Fruit fly (Drosophila melanogaster) whole organism, embryonic: ENCODE measurements around the gene CG11384.

Experiments
- B-H1 ChIP-seq: fragments of 200-800 bp; sonication (Bioruptor generic); IDR thresholded peaks from 3 replicates; pipeline ENCODE4 v1.3.6; 2022; ENCODE audit warnings: missing biosample characterization, missing genetic modification characterization
- C15 ChIP-seq: fragments of 200-800 bp; sonication (Bioruptor generic); IDR thresholded peaks from 3 replicates; pipeline ENCODE4 v1.3.6; 2022; ENCODE audit warnings: missing biosample characterization, missing genetic modification characterization
- CG14441 ChIP-seq: fragments of 200-800 bp; sonication (Bioruptor generic); IDR thresholded peaks from 2 replicates; pipeline ENCODE4 v1.3.6; 2022; ENCODE audit warnings: missing biosample characterization, missing genetic modification characterization
- CG15479 ChIP-seq: fragments of 200-800 bp; sonication (Bioruptor generic); optimal IDR thresholded peaks from 3 replicates; lab custom pipeline; 2019; ENCODE audit warnings: missing biosample characterization, mild to moderate bottlenecking, missing genetic modification characterization, moderate library complexity
- CG15514 ChIP-seq: fragments of 200-800 bp; sonication (Bioruptor generic); optimal IDR thresholded peaks from 3 replicates; lab custom pipeline; 2017; ENCODE audit warnings: missing biosample characterization, missing genetic modification characterization, mild to moderate bottlenecking, moderate library complexity, missing genetic modification reagents
- CG16863 ChIP-seq: fragments of 200-800 bp; sonication (Bioruptor generic); optimal IDR thresholded peaks from 3 replicates; lab custom pipeline; 2016; ENCODE audit warnings: missing biosample characterization, missing genetic modification characterization
- CG17361 ChIP-seq: fragments of 200-800 bp; sonication (Bioruptor generic); IDR thresholded peaks from 3 replicates; pipeline ENCODE4 v1.3.6; 2022; ENCODE audit warnings: missing biosample characterization, missing genetic modification characterization
- CG18476 ChIP-seq: fragments of 200-800 bp; sonication (Bioruptor generic); optimal IDR thresholded peaks from 2 replicates; lab custom pipeline; 2016; ENCODE audit warnings: missing biosample characterization, mild to moderate bottlenecking, missing genetic modification characterization
- CG18619 ChIP-seq: fragments of 200-800 bp; sonication (Bioruptor generic); optimal IDR thresholded peaks from 3 replicates; lab custom pipeline; 2017; ENCODE audit warnings: missing biosample characterization, mild to moderate bottlenecking, missing genetic modification characterization
- CG2678 ChIP-seq: fragments of 200-800 bp; sonication (Bioruptor generic); optimal IDR thresholded peaks from 3 replicates; lab custom pipeline; 2019; ENCODE audit warnings: missing biosample characterization, mild to moderate bottlenecking, missing genetic modification characterization, moderate library complexity
- CG31224 ChIP-seq: fragments of 200-800 bp; sonication (Bioruptor generic); IDR thresholded peaks from 2 replicates; pipeline ENCODE4 v1.3.6; 2022; ENCODE audit warnings: missing biosample characterization, missing genetic modification characterization
- CG3163 ChIP-seq: fragments of 200-800 bp; sonication (Bioruptor generic); optimal IDR thresholded peaks from 3 replicates; lab custom pipeline; 2016; ENCODE audit warnings: missing biosample characterization, missing genetic modification characterization
- CG32772 ChIP-seq: fragments of 200-800 bp; sonication (Bioruptor generic); IDR thresholded peaks from 2 replicates; pipeline ENCODE4 v1.3.6; 2022; ENCODE audit warnings: missing biosample characterization, missing genetic modification characterization
- CG4360 ChIP-seq: fragments of 200-800 bp; sonication (Bioruptor generic); IDR thresholded peaks from 2 replicates; pipeline ENCODE4 v1.3.6; 2022; ENCODE audit warnings: missing biosample characterization, missing genetic modification characterization
- CG4404 ChIP-seq: fragments of 200-800 bp; sonication (Bioruptor generic); IDR thresholded peaks from 2 replicates; pipeline ENCODE4 v1.3.6; 2022; ENCODE audit warnings: missing biosample characterization, missing genetic modification characterization
- CG9437 ChIP-seq: fragments of 200-800 bp; sonication (Bioruptor generic); optimal IDR thresholded peaks from 2 replicates; lab custom pipeline; 2018; ENCODE audit warnings: missing biosample characterization, mild to moderate bottlenecking, missing genetic modification characterization
- CG9727 ChIP-seq: fragments of 200-800 bp; sonication (Bioruptor generic); optimal IDR thresholded peaks from 3 replicates; lab custom pipeline; 2017; ENCODE audit warnings: missing biosample characterization, mild to moderate bottlenecking, missing genetic modification characterization
- D ChIP-seq, 2 experiments: fragments of 200-800 bp in 1 of 2; fragments of >200 bp in 1 of 2; sonication (Bioruptor generic) in 1 of 2; optimal IDR thresholded peaks; 2 replicates in 1 of 2; 3 replicates in 1 of 2; lab custom pipeline; 2017; ENCODE audit warnings: mild to moderate bottlenecking in 1 of 2, missing biosample characterization in 1 of 2, missing genetic modification characterization in 1 of 2, missing genetic modification reagents in 1 of 2
- D19A ChIP-seq: fragments of 200-800 bp; optimal IDR thresholded peaks from 3 replicates; lab custom pipeline; 2019; ENCODE audit warnings: missing biosample characterization, mild to moderate bottlenecking, missing genetic modification characterization, moderate library complexity
- D19B ChIP-seq: fragments of 200-800 bp; sonication (Bioruptor generic); optimal IDR thresholded peaks from 2 replicates; lab custom pipeline; 2017; ENCODE audit warnings: missing biosample characterization, mild to moderate bottlenecking, missing genetic modification characterization
- Dip3 ChIP-seq: fragments of 200-800 bp; sonication (Bioruptor generic); optimal IDR thresholded peaks from 3 replicates; lab custom pipeline; 2016; ENCODE audit warnings: missing biosample characterization, missing genetic modification characterization
- Hsf ChIP-seq: fragments of 200-800 bp; sonication (Bioruptor generic); optimal IDR thresholded peaks from 3 replicates; lab custom pipeline; 2016; ENCODE audit warnings: missing biosample characterization, missing genetic modification characterization
- Kr ChIP-seq: fragments of 200-800 bp; sonication (Bioruptor generic); optimal IDR thresholded peaks from 2 replicates; lab custom pipeline; 2017; ENCODE audit warnings: missing biosample characterization, mild to moderate bottlenecking, missing genetic modification characterization
- MBD-R2 ChIP-seq: fragments of 200-800 bp; sonication (Bioruptor generic); IDR thresholded peaks from 2 replicates; pipeline ENCODE4 v1.3.6; 2022; ENCODE audit warnings: missing biosample characterization, missing genetic modification characterization
- Mad ChIP-seq: fragments of 200-800 bp; sonication (Bioruptor generic); optimal IDR thresholded peaks from 2 replicates; lab custom pipeline; 2016; ENCODE audit warnings: missing biosample characterization, missing genetic modification characterization
- Oli ChIP-seq: fragments of 200-800 bp; sonication (Bioruptor generic); optimal IDR thresholded peaks from 2 replicates; lab custom pipeline; 2018; ENCODE audit warnings: missing biosample characterization, mild to moderate bottlenecking, missing genetic modification characterization, moderate library complexity
- Pdp1 ChIP-seq, 2 experiments: fragments of 200-800 bp; sonication (Bioruptor generic); optimal IDR thresholded peaks; 3 replicates each; lab custom pipeline; 2016; ENCODE audit warnings: missing biosample characterization in 2 of 2, missing genetic modification characterization in 2 of 2, mild to moderate bottlenecking in 1 of 2, moderate library complexity in 1 of 2
- Sox102F ChIP-seq: fragments of 200-800 bp; sonication (Bioruptor generic); optimal IDR thresholded peaks from 2 replicates; lab custom pipeline; 2018; ENCODE audit warnings: missing biosample characterization, mild to moderate bottlenecking, missing genetic modification characterization, moderate library complexity
- Spps ChIP-seq: fragments of 200-800 bp; sonication (Bioruptor generic); optimal IDR thresholded peaks from 2 replicates; lab custom pipeline; 2018; ENCODE audit warnings: missing biosample characterization, mild to moderate bottlenecking, missing genetic modification characterization
- Sry-β ChIP-seq: fragments of 200-800 bp; sonication (Bioruptor generic); optimal IDR thresholded peaks from 2 replicates; lab custom pipeline; 2018; ENCODE audit warnings: missing biosample characterization, mild to moderate bottlenecking, missing genetic modification characterization, moderate library complexity
- Sry-δ ChIP-seq: fragments of 200-800 bp; sonication (Bioruptor generic); optimal IDR thresholded peaks from 2 replicates; lab custom pipeline; 2016; ENCODE audit warnings: missing biosample characterization, missing genetic modification characterization
- Trl ChIP-seq, 3 experiments: fragments of >200 bp in 2 of 3; fragments of 200-800 bp in 1 of 3; sonication (Bioruptor generic) in 1 of 3; optimal IDR thresholded peaks; 2 replicates in 1 of 3; 3 replicates in 2 of 3; lab custom pipeline; 2016 to 2017; ENCODE audit warnings: missing biosample characterization in 1 of 3, missing genetic modification characterization in 1 of 3
- amos ChIP-seq: fragments of 200-800 bp; sonication (Bioruptor generic); IDR thresholded peaks from 2 replicates; pipeline ENCODE4 v1.3.6; 2022; ENCODE audit warnings: missing biosample characterization, missing genetic modification characterization; ENCODE audit not compliant: partially characterized antibody
- ase ChIP-seq: fragments of 200-800 bp; sonication (Bioruptor generic); IDR thresholded peaks from 3 replicates; pipeline ENCODE4 v1.3.6; 2022; ENCODE audit warnings: missing biosample characterization, missing genetic modification characterization
- dpn ChIP-seq, 2 experiments: fragments of 200-800 bp; sonication (Bioruptor generic); optimal IDR thresholded peaks; 3 replicates each; lab custom pipeline; 2016; ENCODE audit warnings: missing biosample characterization in 2 of 2, missing genetic modification characterization in 2 of 2
- gcm2 ChIP-seq: fragments of 200-800 bp; sonication (Bioruptor generic); optimal IDR thresholded peaks from 2 replicates; lab custom pipeline; 2016; ENCODE audit warnings: missing biosample characterization, missing genetic modification characterization
- gro ChIP-seq: fragments of 200-800 bp; sonication (Bioruptor generic); optimal IDR thresholded peaks from 2 replicates; lab custom pipeline; 2016; ENCODE audit warnings: missing biosample characterization, missing genetic modification characterization
- h ChIP-seq: fragments of >200 bp; optimal IDR thresholded peaks from 2 replicates; lab custom pipeline; 2017
- org-1 ChIP-seq: fragments of 200-800 bp; sonication (Bioruptor generic); optimal IDR thresholded peaks from 2 replicates; lab custom pipeline; 2017; ENCODE audit warnings: missing biosample characterization, missing genetic modification characterization
- pfk ChIP-seq: fragments of 200-800 bp; sonication (Bioruptor generic); optimal IDR thresholded peaks from 2 replicates; lab custom pipeline; 2018; ENCODE audit warnings: missing biosample characterization, mild to moderate bottlenecking, missing genetic modification characterization, moderate library complexity
- pita ChIP-seq: fragments of 200-800 bp; sonication (Bioruptor generic); optimal IDR thresholded peaks from 2 replicates; lab custom pipeline; 2017; ENCODE audit warnings: missing biosample characterization, mild to moderate bottlenecking, missing genetic modification characterization
- prd ChIP-seq, 3 experiments: fragments of >200 bp in 2 of 3; fragments of 200-800 bp in 1 of 3; sonication (Bioruptor generic) in 1 of 3; optimal IDR thresholded peaks in 2 of 3; IDR thresholded peaks in 1 of 3; 2 replicates in 2 of 3; 3 replicates in 1 of 3; pipeline versions ENCODE4 v1.3.6 to Lab custom; 2017 to 2022; ENCODE audit warnings: missing biosample characterization in 1 of 3, missing genetic modification characterization in 1 of 3
- pros ChIP-seq: fragments of 200-800 bp; sonication (Bioruptor generic); optimal IDR thresholded peaks from 3 replicates; lab custom pipeline; 2019; ENCODE audit warnings: missing biosample characterization, mild to moderate bottlenecking, missing genetic modification characterization, moderate library complexity
- sd ChIP-seq: fragments of 200-800 bp; sonication (Bioruptor generic); optimal IDR thresholded peaks from 3 replicates; lab custom pipeline; 2018; ENCODE audit warnings: missing biosample characterization, mild to moderate bottlenecking, missing genetic modification characterization, moderate library complexity
- seq ChIP-seq: fragments of 200-800 bp; sonication (Bioruptor generic); IDR thresholded peaks from 2 replicates; pipeline ENCODE4 v1.3.6; 2022; ENCODE audit warnings: missing biosample characterization, missing genetic modification characterization
- shn ChIP-seq: fragments of 200-800 bp; sonication (Bioruptor generic); optimal IDR thresholded peaks from 3 replicates; lab custom pipeline; 2016; ENCODE audit warnings: missing biosample characterization, missing genetic modification characterization
- tna ChIP-seq: fragments of 200-800 bp; sonication (Bioruptor generic); IDR thresholded peaks from 2 replicates; pipeline ENCODE4 v1.3.6; 2022; ENCODE audit warnings: missing biosample characterization, missing genetic modification characterization; ENCODE audit not compliant: partially characterized antibody
- unpg ChIP-seq: fragments of 200-800 bp; sonication (Bioruptor generic); optimal IDR thresholded peaks from 3 replicates; lab custom pipeline; 2018; ENCODE audit warnings: missing biosample characterization, mild to moderate bottlenecking, missing genetic modification characterization, moderate library complexity
- wor ChIP-seq: fragments of 200-800 bp; sonication (Bioruptor generic); IDR thresholded peaks from 2 replicates; pipeline ENCODE4 v1.3.6; 2022; ENCODE audit warnings: missing biosample characterization, missing genetic modification characterization
- zen2 ChIP-seq: fragments of 200-800 bp; sonication (Bioruptor generic); IDR thresholded peaks from 3 replicates; pipeline ENCODE4 v1.3.6; 2022; ENCODE audit warnings: missing biosample characterization, missing genetic modification characterization; ENCODE audit not compliant: partially characterized antibody

The CG11384 gene

dm6 chrX:1171018-1171417 is 4.8 kb downstream of the CG11384 start (continued):
- no peak for TF ChIP-seq wor (GFP tag; lab: Robert Waterston, UW)
- no peak for TF ChIP-seq CG4404 (GFP tag; lab: Robert Waterston, UW)
- no peak for TF ChIP-seq gcm2 (GFP tag; lab: Kevin White, UChicago)
- TF ChIP-seq h (lab: Kevin White, UChicago): no peak
- TF ChIP-seq D (optimal IDR thresholded peaks at IDR 0.05; lab: Kevin White, UChicago): no peak
- peak; percentile 4 for TF ChIP-seq D (GFP tag; optimal IDR thresholded peaks at IDR 0.05; lab: Kevin White, UChicago)
- TF ChIP-seq CG9727 (GFP tag; lab: Kevin White, UChicago): peak; percentile 59
- TF ChIP-seq pros (GFP tag; lab: Kevin White, UChicago): no peak
- TF ChIP-seq Oli (tag; lab: Kevin White, UChicago): peak; percentile 66
- peak; percentile 59 for TF ChIP-seq CG17361 (GFP tag; lab: Robert Waterston, UW)
- no peak for TF ChIP-seq zen2 (GFP tag; lab: Robert Waterston, UW)
- no peak for TF ChIP-seq CG15479 (GFP tag; lab: Kevin White, UChicago)
- no peak for TF ChIP-seq pfk (GFP tag; lab: Kevin White, UChicago)
- no peak for TF ChIP-seq CG16863 (GFP tag; lab: Kevin White, UChicago)
- TF ChIP-seq Sox102F (GFP tag; lab: Kevin White, UChicago): peak; percentile 33
- peak; percentile 33 to 49 for TF ChIP-seq Pdp1 (GFP tag; optimal IDR thresholded peaks at IDR 0.05; lab: Kevin White, UChicago)
- no peak for TF ChIP-seq C15 (GFP tag; lab: Robert Waterston, UW)
- no peak for TF ChIP-seq Trl (optimal IDR thresholded peaks at IDR 0.05; lab: Kevin White, UChicago)
- peak; percentile 21 for TF ChIP-seq Trl (GFP tag; optimal IDR thresholded peaks at IDR 0.05; lab: Kevin White, UChicago)
- no peak for TF ChIP-seq tna (GFP tag; lab: Robert Waterston, UW)
- TF ChIP-seq Hsf: no peak
- TF ChIP-seq CG4360 (GFP tag; lab: Robert Waterston, UW): no peak
- TF ChIP-seq D19B: peak; percentile 37
- TF ChIP-seq CG14441 (GFP tag; lab: Robert Waterston, UW): no peak
- TF ChIP-seq MBD-R2 (GFP tag; lab: Robert Waterston, UW): no peak
- TF ChIP-seq org-1: peak; percentile 49
- TF ChIP-seq CG9437 (GFP tag; lab: Kevin White, UChicago): peak; percentile 35
- TF ChIP-seq B-H1: no peak
- TF ChIP-seq Sry-δ: no peak
- no peak for TF ChIP-seq sd (tag; lab: Kevin White, UChicago)
- no peak for TF ChIP-seq Sry-β
- TF ChIP-seq Mad (GFP tag; lab: Kevin White, UChicago): no peak
- TF ChIP-seq ase: no peak
- no peak for TF ChIP-seq shn (GFP tag; lab: Kevin White, UChicago)
- no peak for TF ChIP-seq seq (GFP tag; lab: Robert Waterston, UW)
- TF ChIP-seq gro (GFP tag; lab: Kevin White, UChicago): no peak
- no peak for TF ChIP-seq prd (optimal IDR thresholded peaks at IDR 0.05; lab: Kevin White, UChicago)
- TF ChIP-seq prd (GFP tag; IDR thresholded peaks at IDR 0.05; lab: Robert Waterston, UW): 0 out of 3 replicates have a peak, but pooled peaks have one; percentile 31
- TF ChIP-seq CG3163: no peak
- peak; percentile 48 for TF ChIP-seq CG18476 (GFP tag; lab: Kevin White, UChicago)
- no peak for TF ChIP-seq CG31224 (GFP tag; lab: Robert Waterston, UW)
- peak; percentile 35 for TF ChIP-seq unpg (GFP tag; lab: Kevin White, UChicago)
- no peak for TF ChIP-seq pita (GFP tag; lab: Kevin White, UChicago)
- peak; percentile 33 to 38 for TF ChIP-seq dpn (GFP tag; optimal IDR thresholded peaks at IDR 0.05; lab: Kevin White, UChicago)
- TF ChIP-seq CG32772 (GFP tag; lab: Robert Waterston, UW): no peak
- TF ChIP-seq Dip3 (GFP tag; lab: Kevin White, UChicago): peak; percentile 31
- peak; percentile 76 for TF ChIP-seq CG2678 (tag; lab: Kevin White, UChicago)
- no peak for TF ChIP-seq Spps (tag; lab: Kevin White, UChicago)
- peak; percentile 22 for TF ChIP-seq CG15514
- TF ChIP-seq D19A: peak; percentile 40
- no peak for TF ChIP-seq amos
- no peak for TF ChIP-seq Kr (GFP tag; lab: Kevin White, UChicago)
- TF ChIP-seq CG18619: peak; percentile 42
